Worm (Caenorhabditis elegans) whole organism, young adult: ENCODE results near the gene Y37H2A.14.

Experiments
- F39B2.1 ChIP-seq: fragments of 200-800 bp; sonication (Bioruptor generic); IDR thresholded peaks from 2 replicates; pipeline ENCODE4 v1.3.6; 2022; ENCODE audit warnings: missing genetic modification reagents, missing genetic modification characterization, missing compliant biosample characterization
- F52B5.7 ChIP-seq: sonication (generic microtip); optimal IDR thresholded peaks from 2 replicates; lab custom pipeline; 2016; ENCODE audit warnings: mild to moderate bottlenecking, missing genetic modification characterization, missing compliant biosample characterization
- F55B11.4 ChIP-seq: sonication (generic microtip); optimal IDR thresholded peaks from 2 replicates; lab custom pipeline; 2016; ENCODE audit warnings: missing compliant biosample characterization, missing genetic modification characterization, borderline replicate concordance; ENCODE audit not compliant: insufficient read depth
- F57C9.4 ChIP-seq: sonication (generic microtip); optimal IDR thresholded peaks from 2 replicates; lab custom pipeline; 2017; ENCODE audit warnings: mild to moderate bottlenecking, missing genetic modification characterization, missing compliant biosample characterization
- Y53F4B.3 ChIP-seq: fragments of 200-800 bp; sonication (Bioruptor generic); IDR thresholded peaks from 2 replicates; pipeline ENCODE4 v1.3.6; 2022; ENCODE audit warnings: missing genetic modification reagents, missing genetic modification characterization, missing compliant biosample characterization
- ZK185.1 ChIP-seq: sonication (generic microtip); optimal IDR thresholded peaks from 2 replicates; lab custom pipeline; 2016; ENCODE audit warnings: mild to moderate bottlenecking, missing genetic modification characterization, missing compliant biosample characterization; ENCODE audit not compliant: poor library complexity, severe bottlenecking
- attf-5 ChIP-seq: fragments of 200-800 bp; sonication (Bioruptor generic); optimal IDR thresholded peaks from 2 replicates; lab custom pipeline; 2018; ENCODE audit warnings: mild to moderate bottlenecking, missing genetic modification characterization, missing compliant biosample characterization
- cebp-2 ChIP-seq: fragments of 200-800 bp; sonication (Bioruptor generic); IDR thresholded peaks from 2 replicates; pipeline ENCODE4 v1.3.6; 2022; ENCODE audit warnings: missing genetic modification characterization, missing compliant biosample characterization
- ceh-27 ChIP-seq: fragments of 200-800 bp; sonication (Bioruptor generic); optimal IDR thresholded peaks from 2 replicates; lab custom pipeline; 2018; ENCODE audit warnings: mild to moderate bottlenecking, missing genetic modification characterization, moderate library complexity, missing compliant biosample characterization
- die-1 ChIP-seq: sonication (generic microtip); optimal IDR thresholded peaks from 2 replicates; lab custom pipeline; 2016; ENCODE audit warnings: missing genotype, mild to moderate bottlenecking, missing genetic modification characterization, missing compliant biosample characterization
- dox-1 ChIP-seq: fragments of 200-800 bp; sonication (Bioruptor generic); IDR thresholded peaks from 2 replicates; pipeline ENCODE4 v1.3.6; 2022; ENCODE audit warnings: missing genetic modification reagents, missing genetic modification characterization, missing compliant biosample characterization
- dpff-1 ChIP-seq: sonication (generic microtip); optimal IDR thresholded peaks from 2 replicates; lab custom pipeline; 2017; ENCODE audit warnings: mild to moderate bottlenecking, missing genetic modification characterization, missing compliant biosample characterization
- efl-1 ChIP-seq: fragments of 150-350 bp; optimal IDR thresholded peaks from 2 replicates; lab custom pipeline; 2014; ENCODE audit warnings: missing biosample characterization, missing genetic modification reagents, missing genetic modification characterization
- egrh-3 ChIP-seq: fragments of 200-800 bp; sonication (Bioruptor generic); IDR thresholded peaks from 2 replicates; pipeline ENCODE4 v1.3.6; 2022; ENCODE audit warnings: missing genetic modification reagents, missing genetic modification characterization, missing compliant biosample characterization
- let-526 ChIP-seq: fragments of 200-800 bp; sonication (Bioruptor generic); IDR thresholded peaks from 2 replicates; pipeline ENCODE4 v1.3.6; 2022; ENCODE audit warnings: missing genetic modification reagents, missing genetic modification characterization, missing compliant biosample characterization
- lsy-27 ChIP-seq: sonication (generic microtip); optimal IDR thresholded peaks from 2 replicates; lab custom pipeline; 2017; ENCODE audit warnings: missing genetic modification characterization, mild to moderate bottlenecking, missing compliant biosample characterization, antibody characterized with exemption, missing genotype, borderline replicate concordance; ENCODE audit not compliant: insufficient read depth
- madf-8 ChIP-seq: fragments of 200-800 bp; sonication (Bioruptor generic); conservative IDR thresholded peaks from 2 replicates; pipeline ENCODE4 v1.3.6; 2022; ENCODE audit warnings: missing genetic modification reagents, missing genetic modification characterization, missing compliant biosample characterization
- mel-28 ChIP-seq: sonication (generic microtip); optimal IDR thresholded peaks from 2 replicates; lab custom pipeline; 2016; ENCODE audit warnings: borderline replicate concordance, mild to moderate bottlenecking, missing genetic modification characterization, missing compliant biosample characterization
- mxl-1 ChIP-seq: sonication (generic microtip); optimal IDR thresholded peaks from 2 replicates; lab custom pipeline; 2016; ENCODE audit warnings: missing genetic modification characterization, missing compliant biosample characterization
- nfya-1 ChIP-seq: sonication (generic microtip); optimal IDR thresholded peaks from 2 replicates; lab custom pipeline; 2017; ENCODE audit warnings: antibody characterized with exemption, missing compliant biosample characterization, missing genetic modification characterization, borderline replicate concordance; ENCODE audit not compliant: insufficient read depth
- nfya-2 ChIP-seq: fragments of 200-800 bp; sonication (Bioruptor generic); IDR thresholded peaks from 2 replicates; pipeline ENCODE4 v1.3.6; 2022; ENCODE audit warnings: missing genetic modification reagents, missing genetic modification characterization, missing compliant biosample characterization
- nhr-120 ChIP-seq: fragments of 200-800 bp; sonication (Bioruptor generic); IDR thresholded peaks from 2 replicates; pipeline ENCODE4 v1.3.6; 2022; ENCODE audit warnings: missing genetic modification characterization, missing compliant biosample characterization
- pbrm-1 ChIP-seq: fragments of 200-800 bp; sonication (Bioruptor generic); IDR thresholded peaks from 2 replicates; pipeline ENCODE4 v1.3.6; 2022; ENCODE audit warnings: missing genetic modification reagents, missing genetic modification characterization, missing compliant biosample characterization
- rec-8 ChIP-seq, 2 experiments: sonication (generic microtip); optimal IDR thresholded peaks; 2 replicates each; lab custom pipeline; 2016; ENCODE audit warnings: mild to moderate bottlenecking in 2 of 2, missing genetic modification characterization in 2 of 2, missing genetic modification reagents in 2 of 2, missing genotype in 2 of 2, missing biosample characterization in 1 of 2, missing compliant biosample characterization in 1 of 2, moderate library complexity in 1 of 2
- sdz-38 ChIP-seq: sonication (generic microtip); optimal IDR thresholded peaks from 2 replicates; lab custom pipeline; 2016; ENCODE audit warnings: missing genotype, missing genetic modification characterization, missing compliant biosample characterization
- snpc-1.1 ChIP-seq: sonication (generic microtip); optimal IDR thresholded peaks from 2 replicates; lab custom pipeline; 2017; ENCODE audit warnings: missing genetic modification characterization, mild to moderate bottlenecking, missing compliant biosample characterization, antibody characterized with exemption, moderate library complexity, missing genotype, missing genetic modification reagents; ENCODE audit not compliant: insufficient read depth
- snpc-3.4 ChIP-seq: sonication (generic microtip); optimal IDR thresholded peaks from 2 replicates; lab custom pipeline; 2017; ENCODE audit warnings: missing genetic modification characterization, mild to moderate bottlenecking, missing compliant biosample characterization, antibody characterized with exemption, moderate library complexity, missing genotype, missing genetic modification reagents
- unc-130 ChIP-seq: sonication (generic microtip); optimal IDR thresholded peaks from 2 replicates; lab custom pipeline; 2016; ENCODE audit warnings: missing genetic modification reagents, missing genetic modification characterization, missing compliant biosample characterization
- zim-3 ChIP-seq: sonication (generic microtip); optimal IDR thresholded peaks from 2 replicates; lab custom pipeline; 2017; ENCODE audit warnings: mild to moderate bottlenecking, missing genetic modification characterization, moderate library complexity, missing compliant biosample characterization
- ztf-18 ChIP-seq: sonication (generic microtip); optimal IDR thresholded peaks from 2 replicates; lab custom pipeline; 2016; ENCODE audit warnings: missing genotype, mild to moderate bottlenecking, missing genetic modification characterization, missing compliant biosample characterization
- ztf-28 ChIP-seq: fragments of 200-800 bp; sonication (Bioruptor generic); IDR thresholded peaks from 2 replicates; pipeline ENCODE4 v1.3.6; 2022; ENCODE audit warnings: missing genetic modification reagents, missing genetic modification characterization, missing compliant biosample characterization
- ztf-3 ChIP-seq: fragments of 200-800 bp; sonication (Bioruptor generic); optimal IDR thresholded peaks from 2 replicates; lab custom pipeline; 2018; ENCODE audit warnings: mild to moderate bottlenecking, missing genetic modification characterization, missing compliant biosample characterization

Gene Y37H2A.14

ce11 chrV:18163434-18163833 is 19.9 kb downstream of the Y37H2A.14 start:
- TF ChIP-seq attf-5 (GFP tag; lab: Kevin White, UChicago) (no peak), mel-28 (tag; lab: Kevin White, UChicago) (no peak), unc-130 (GFP tag; lab: Kevin White, UChicago) (no peak), zim-3 (tag; lab: Kevin White, UChicago) (no peak), F55B11.4 (no peak), sdz-38 (no peak), ztf-28 (no peak), F39B2.1 (GFP tag; lab: Robert Waterston, UW) (no peak), mxl-1 (no peak), egrh-3 (GFP tag; lab: Robert Waterston, UW) (no peak)

ce11 chrV:18164758-18165157 is 21.2 kb downstream of the Y37H2A.14 start, which contains the start of gene C14A6.5:
Gene C14A6.5 (minus strand): TSS chrV:18164858.
- no peak for TF ChIP-seq ztf-18 (tag; lab: Kevin White, UChicago)
- TF ChIP-seq lsy-27 (tag; lab: Kevin White, UChicago), result no peak
- no peak for TF ChIP-seq let-526 (GFP tag; lab: Robert Waterston, UW)
- no peak for TF ChIP-seq unc-130 (GFP tag; lab: Kevin White, UChicago)

ce11 chrV:18167161-18167560 is 23.6 kb downstream of the Y37H2A.14 start, which contains the start of gene C14A6.6:
Gene C14A6.6 (minus strand): TSS chrV:18167261.
- no peak for TF ChIP-seq ceh-27 (GFP tag; lab: Kevin White, UChicago)
- TF ChIP-seq madf-8 (GFP tag; lab: Robert Waterston, UW), result no peak
- no peak for TF ChIP-seq egrh-3 (GFP tag; lab: Robert Waterston, UW)
- TF ChIP-seq dox-1 (GFP tag; lab: Robert Waterston, UW), result no peak
- no peak for TF ChIP-seq ZK185.1
- no peak for TF ChIP-seq dpff-1 (tag; lab: Kevin White, UChicago)
- no peak for TF ChIP-seq rec-8 (tag; optimal IDR thresholded peaks at IDR 0.05; lab: Kevin White, UChicago)

- TF ChIP-seq die-1 (tag; lab: Kevin White, UChicago) (no peak), cebp-2 (no peak), nfya-1 (tag; lab: Kevin White, UChicago) (no peak), F52B5.7 (tag; lab: Kevin White, UChicago) (no peak), efl-1 (GFP tag; lab: Kevin White, UChicago) (no peak), mxl-1 (no peak), unc-130 (GFP tag; lab: Kevin White, UChicago) (no peak), snpc-1.1 (tag; lab: Kevin White, UChicago) (no peak), ztf-3 (no peak), Y53F4B.3 (GFP tag; lab: Robert Waterston, UW) (no peak), dox-1 (GFP tag; lab: Robert Waterston, UW) (no peak), F57C9.4 (tag; lab: Kevin White, UChicago) (no peak), snpc-3.4 (tag; lab: Kevin White, UChicago) (no peak), nhr-120 (GFP tag; lab: Robert Waterston, UW) (no peak), nfya-2 (no peak), pbrm-1 (GFP tag; lab: Robert Waterston, UW) (no peak)
These were observed 24.7 kb downstream of the Y37H2A.14 start, which contains the start of gene C14A6.7 for ce11 chrV:18168266-18168665. Gene C14A6.7 (minus strand): TSS chrV:18168366.
